Worm (Caenorhabditis elegans) whole organism, L1 larva: ENCODE results near the gene clec-242.

Experiments
- mdl-1 ChIP-seq, 2 experiments: fragments of 150-350 bp; optimal IDR thresholded peaks; 2 replicates each; lab custom pipeline; 2014 to 2017; ENCODE audit warnings: missing biosample characterization in 2 of 2, missing genetic modification characterization in 2 of 2, inconsistent platforms in 1 of 2
- mep-1 ChIP-seq: fragments of 150-350 bp; optimal IDR thresholded peaks from 2 replicates; lab custom pipeline; 2014; ENCODE audit warnings: missing biosample characterization, missing genetic modification characterization
- nhr-237 ChIP-seq: fragments of 150-350 bp; optimal IDR thresholded peaks from 2 replicates; lab custom pipeline; 2014; ENCODE audit warnings: missing biosample characterization, missing genetic modification characterization
- tlp-1 ChIP-seq: fragments of 150-350 bp; optimal IDR thresholded peaks from 2 replicates; lab custom pipeline; 2014; ENCODE audit warnings: missing biosample characterization, missing genetic modification characterization

DNA sequence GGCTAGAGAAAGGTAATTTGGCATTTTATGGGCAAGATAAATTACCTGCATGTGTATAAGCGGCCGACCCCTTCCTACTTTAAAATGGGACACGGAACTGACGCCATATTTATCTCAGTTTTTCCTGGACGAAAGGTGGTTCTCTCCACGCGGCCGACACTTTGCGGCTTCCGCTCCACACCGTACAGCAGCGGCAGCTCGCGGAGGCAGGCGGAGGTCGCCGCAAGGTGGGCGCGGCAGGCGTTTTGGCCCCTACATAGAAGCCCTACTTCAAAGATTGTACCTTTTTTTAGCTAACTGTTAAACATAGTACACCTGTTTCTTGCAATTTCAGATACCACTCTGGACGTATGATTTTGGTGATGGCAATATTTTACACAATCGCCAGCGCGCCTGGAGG, 38.8 kb downstream of the clec-242 start:
- no peak for TF ChIP-seq mep-1 (tag; lab: Kevin White, UChicago)
- no peak for TF ChIP-seq tlp-1 (tag; lab: Kevin White, UChicago)
- no peak for TF ChIP-seq nhr-237 (tag; lab: Kevin White, UChicago)
- TF ChIP-seq mdl-1 (tag; optimal IDR thresholded peaks at IDR 0.05; lab: Kevin White, UChicago) = no peak
